Fruit fly (Drosophila melanogaster) Kc167 (cell line): ENCODE results near the gene Ipp.

ENCODE experiments used
- Myc ChIP-seq: fragments of >200 bp; optimal IDR thresholded peaks from 2 replicates; lab custom pipeline; 2017; ENCODE audit warnings: missing external identifiers
- Sin3A ChIP-seq: fragments of >200 bp; optimal IDR thresholded peaks from 2 replicates; lab custom pipeline; 2018; ENCODE audit warnings: missing external identifiers
- h ChIP-seq: fragments of >200 bp; optimal IDR thresholded peaks from 3 replicates; lab custom pipeline; 2018; ENCODE audit warnings: missing external identifiers
- insv ChIP-seq: fragments of >200 bp; optimal IDR thresholded peaks from 3 replicates; lab custom pipeline; 2018; ENCODE audit warnings: missing external identifiers
- psq ChIP-seq: fragments of >200 bp; optimal IDR thresholded peaks from 2 replicates; lab custom pipeline; 2017; ENCODE audit warnings: missing external identifiers
- ttk ChIP-seq: sonication (Bioruptor generic); optimal IDR thresholded peaks from 2 replicates; lab custom pipeline; 2017; ENCODE audit warnings: missing external identifiers

Gene Ipp

dm6 chr3R:13977126-13977991 is 18.8 kb downstream of the Ipp start:
- TF ChIP-seq ttk (lab: Kevin White, UChicago) (no peak), Sin3A (lab: Kevin White, UChicago) (no peak), insv (no peak), h (no peak), psq (lab: Kevin White, UChicago) (no peak), Myc (no peak)

- TF ChIP-seq Sin3A (lab: Kevin White, UChicago) (no peak), h (no peak), insv (no peak), psq (lab: Kevin White, UChicago) (no peak), ttk (lab: Kevin White, UChicago) (no peak), Myc (no peak)
These were observed 19.5 kb downstream of the Ipp start for dm6 chr3R:13978078-13978559.

- TF ChIP-seq Myc = no peak
- no peak for TF ChIP-seq psq (lab: Kevin White, UChicago)
- TF ChIP-seq ttk (lab: Kevin White, UChicago) = no peak
- TF ChIP-seq Sin3A (lab: Kevin White, UChicago) = no peak
- TF ChIP-seq h = no peak
- no peak for TF ChIP-seq insv
These were observed 22.4 kb downstream of the Ipp start for dm6 chr3R:13980956-13981355.

- TF ChIP-seq Sin3A (lab: Kevin White, UChicago) (no peak), psq (lab: Kevin White, UChicago) (no peak), Myc (no peak), insv (no peak), h (no peak), ttk (lab: Kevin White, UChicago) (no peak)
These were observed 23.0 kb downstream of the Ipp start for dm6 chr3R:13981584-13981983.

dm6 chr3R:13982298-13982846 is 23.8 kb downstream of the Ipp start:
- TF ChIP-seq Myc = no peak
- no peak for TF ChIP-seq insv
- TF ChIP-seq h = no peak

dm6 chr3R:13983272-13984032 is 24.9 kb downstream of the Ipp start:
- no peak for TF ChIP-seq psq (lab: Kevin White, UChicago)
- no peak for TF ChIP-seq Sin3A (lab: Kevin White, UChicago)
- no peak for TF ChIP-seq Myc
- no peak for TF ChIP-seq insv
- no peak for TF ChIP-seq ttk (lab: Kevin White, UChicago)

- TF ChIP-seq Sin3A (lab: Kevin White, UChicago) (no peak), ttk (lab: Kevin White, UChicago) (no peak)
These were observed 26.5 kb downstream of the Ipp start for dm6 chr3R:13984922-13985581.

- TF ChIP-seq Sin3A (lab: Kevin White, UChicago) = no peak
- no peak for TF ChIP-seq h
- TF ChIP-seq Myc = no peak
- TF ChIP-seq ttk (lab: Kevin White, UChicago) = no peak
- TF ChIP-seq psq (lab: Kevin White, UChicago) = no peak
- no peak for TF ChIP-seq insv
These were observed 28.1 kb downstream of the Ipp start for dm6 chr3R:13986648-13987047.

- no peak for TF ChIP-seq insv
- TF ChIP-seq ttk (lab: Kevin White, UChicago) = no peak
- TF ChIP-seq h = no peak
These were observed 30.4 kb downstream of the Ipp start for dm6 chr3R:13988923-13989436.

dm6 chr3R:13989453-13989852 is 30.9 kb downstream of the Ipp start:
- TF ChIP-seq psq (lab: Kevin White, UChicago) (no peak), insv (no peak), h (no peak), Sin3A (lab: Kevin White, UChicago) (no peak), ttk (lab: Kevin White, UChicago) (no peak)

dm6 chr3R:13990109-13990508 is 31.5 kb downstream of the Ipp start:
- TF ChIP-seq insv (no peak), h (no peak), Sin3A (lab: Kevin White, UChicago) (no peak), ttk (lab: Kevin White, UChicago) (no peak), psq (lab: Kevin White, UChicago) (no peak), Myc (no peak)

- no peak for TF ChIP-seq ttk (lab: Kevin White, UChicago)
- no peak for TF ChIP-seq insv
- no peak for TF ChIP-seq h
- no peak for TF ChIP-seq psq (lab: Kevin White, UChicago)
- no peak for TF ChIP-seq Myc
- no peak for TF ChIP-seq Sin3A (lab: Kevin White, UChicago)
These were observed 33.5 kb downstream of the Ipp start for dm6 chr3R:13992126-13992535.
